Fruit fly (Drosophila melanogaster): ENCODE results near the gene CG42780.

CG42780 gene

dm6 chrX:7285995-7286985 is 45.7 kb downstream of the CG42780 start, which contains the start of gene CG2059 (continued):
- peak; percentile 13 for TF ChIP-seq sqz (GFP tag; optimal IDR thresholded peaks at IDR 0.05)
- peak; percentile 99 for TF ChIP-seq pzg (GFP tag; optimal IDR thresholded peaks at IDR 0.05)
- no peak for TF ChIP-seq ATbp (GFP tag; optimal IDR thresholded peaks at IDR 0.05)
- no peak for TF ChIP-seq bowl (GFP tag; IDR thresholded peaks at IDR 0.05)
- peak; percentile 49 for TF ChIP-seq CG9727 (GFP tag; optimal IDR thresholded peaks at IDR 0.05)
- TF ChIP-seq ttk (GFP tag; IDR thresholded peaks at IDR 0.05), result no peak
- TF ChIP-seq CG11560 (tag; IDR thresholded peaks at IDR 0.05), result peak; percentile 65; the same call in 2 of the 3 replicates
- peak; percentile 60 for TF ChIP-seq HmgZ (tag; optimal IDR thresholded peaks at IDR 0.05)
- peak; percentile 34 for TF ChIP-seq CG17829 (tag; optimal IDR thresholded peaks at IDR 0.05)
- no peak for TF ChIP-seq CG8388 (GFP tag; optimal IDR thresholded peaks at IDR 0.05)
- TF ChIP-seq HLHmδ (GFP tag; optimal IDR thresholded peaks at IDR 0.05), result peak; percentile 23
- TF ChIP-seq Side (GFP tag; optimal IDR thresholded peaks at IDR 0.05), result peak; percentile 3
- TF ChIP-seq CkIIα-i1 (GFP tag; IDR thresholded peaks at IDR 0.05), result 0 out of 2 replicates have a peak, but pooled peaks have one; percentile 24
- no peak for TF ChIP-seq ham (GFP tag; IDR thresholded peaks at IDR 0.05)
- peak; percentile 57 for TF ChIP-seq Myb (GFP tag; optimal IDR thresholded peaks at IDR 0.05)
- TF ChIP-seq CG12219 (GFP tag; optimal IDR thresholded peaks at IDR 0.05), result no peak
- TF ChIP-seq Ptx1 (GFP tag; IDR thresholded peaks at IDR 0.05), result peak; percentile 47
- TF ChIP-seq tup (GFP tag; optimal IDR thresholded peaks at IDR 0.05), result no peak
- peak; percentile 81 for TF ChIP-seq ci (GFP tag; IDR thresholded peaks at IDR 0.05)
- peak; percentile 24 for TF ChIP-seq CG8089 (GFP tag; optimal IDR thresholded peaks at IDR 0.05)
- TF ChIP-seq CG10431 (GFP tag; optimal IDR thresholded peaks at IDR 0.05), result no peak
- peak; percentile 64 for TF ChIP-seq sisA (GFP tag; IDR thresholded peaks at IDR 0.05)
- TF ChIP-seq CG10209 (GFP tag; optimal IDR thresholded peaks at IDR 0.05), result peak; percentile 46
- TF ChIP-seq sens (GFP tag), result peak; percentile 63
- peak; percentile 90 for TF ChIP-seq CG12659 (GFP tag; optimal IDR thresholded peaks at IDR 0.05)
- no peak for TF ChIP-seq dimm (GFP tag; IDR thresholded peaks at IDR 0.05)
- no peak for TF ChIP-seq CG6654 (GFP tag; optimal IDR thresholded peaks at IDR 0.05)
- TF ChIP-seq tio (GFP tag; optimal IDR thresholded peaks at IDR 0.05), result no peak
- peak; percentile 1 for TF ChIP-seq CG34376 (GFP tag; optimal IDR thresholded peaks at IDR 0.05)
- TF ChIP-seq Hr51 (GFP tag; optimal IDR thresholded peaks at IDR 0.05), result peak in 1 of 2 experiments; percentile 50
- TF ChIP-seq CG6683 (GFP tag; optimal IDR thresholded peaks at IDR 0.05), result no peak
- TF ChIP-seq ewg (GFP tag; optimal IDR thresholded peaks at IDR 0.05), result peak; percentile 54
- 0 out of 2 replicates have a peak, but pooled peaks have one; percentile 35 for TF ChIP-seq chm (GFP tag; IDR thresholded peaks at IDR 0.05)
- TF ChIP-seq wor (GFP tag; IDR thresholded peaks at IDR 0.05), result no peak
- TF ChIP-seq scrt (GFP tag; optimal IDR thresholded peaks at IDR 0.05), result peak; percentile 14
- no peak for TF ChIP-seq dmrt11E (tag; optimal IDR thresholded peaks at IDR 0.05)
- TF ChIP-seq Dbx (GFP tag; IDR thresholded peaks at IDR 0.05), result peak; percentile 72
- no peak for TF ChIP-seq lov (optimal IDR thresholded peaks at IDR 0.05)
- peak; percentile 68; the same call in 1 of the 3 replicates for TF ChIP-seq lov (GFP tag; IDR thresholded peaks at IDR 0.05)
- peak; percentile 50 for TF ChIP-seq nmo (GFP tag; optimal IDR thresholded peaks at IDR 0.05)
- TF ChIP-seq bigmax (GFP tag; optimal IDR thresholded peaks at IDR 0.05), result peak; percentile 53
- peak; percentile 75 for TF ChIP-seq slbo (GFP tag; IDR thresholded peaks at IDR 0.05)
- TF ChIP-seq lola (GFP tag; optimal IDR thresholded peaks at IDR 0.05), result no peak
- peak; percentile 27; the same call in 1 of the 2 replicates for TF ChIP-seq wdn (GFP tag; IDR thresholded peaks at IDR 0.05)
- no peak for TF ChIP-seq NC2α (GFP tag; optimal IDR thresholded peaks at IDR 0.05)
- TF ChIP-seq klu (GFP tag; IDR thresholded peaks at IDR 0.05), result peak; percentile 31; the same call in 1 of the 2 replicates
- TF ChIP-seq Dip2 (GFP tag; IDR thresholded peaks at IDR 0.05), result no peak
- TF ChIP-seq gcm2 (GFP tag; optimal IDR thresholded peaks at IDR 0.05), result no peak
